Fruit fly (Drosophila melanogaster): Measurements from ENCODE around the gene CG6462.

CG6462 gene

dm6 chr3L:6074975-6075692, 38.2 kb downstream of the CG6462 start, which contains the start of the genes CG13295 and CG6610 (continued):
- TF ChIP-seq CG2199 (GFP tag; IDR thresholded peaks at IDR 0.05) (no peak), CG31365 (tag; optimal IDR thresholded peaks at IDR 0.05) (no peak), gsb-n (tag; optimal IDR thresholded peaks at IDR 0.05) (peak; percentile 11), trem (tag; optimal IDR thresholded peaks at IDR 0.05) (peak; percentile 58), toy (GFP tag; IDR thresholded peaks at IDR 0.05) (no peak), Mrtf (GFP tag; IDR thresholded peaks at IDR 0.05) (peak; percentile 55; the same call in 1 of the 3 replicates), TFAM (GFP tag; optimal IDR thresholded peaks at IDR 0.05) (no peak), CG17612 (GFP tag; IDR thresholded peaks at IDR 0.05) (no peak), psq (GFP tag; optimal IDR thresholded peaks at IDR 0.05) (no peak), p53 (GFP tag; optimal IDR thresholded peaks at IDR 0.05) (no peak), CG43689 (GFP tag; IDR thresholded peaks at IDR 0.05) (no peak), YL-1 (GFP tag; optimal IDR thresholded peaks at IDR 0.05) (peak; percentile 46), jing (GFP tag; optimal IDR thresholded peaks at IDR 0.05) (no peak), Kr (GFP tag; optimal IDR thresholded peaks at IDR 0.05) (no peak), CG17385 (GFP tag; optimal IDR thresholded peaks at IDR 0.05) (peak; percentile 55), gt (GFP tag; IDR thresholded peaks at IDR 0.05) (no peak), Rx (GFP tag; IDR thresholded peaks at IDR 0.05) (0 out of 2 replicates have a peak, but pooled peaks have one; percentile 12), Ada2b (GFP tag; IDR thresholded peaks at IDR 0.05) (no peak), CG10979 (tag; optimal IDR thresholded peaks at IDR 0.05) (peak; percentile 55), Neu2 (GFP tag; optimal IDR thresholded peaks at IDR 0.05; ENCODE audit: borderline replicate concordance) (no peak), HmgD (GFP tag; optimal IDR thresholded peaks at IDR 0.05) (no peak), CoRest (tag; optimal IDR thresholded peaks at IDR 0.05) (peak; percentile 83), bowl (GFP tag; IDR thresholded peaks at IDR 0.05) (no peak), CG13424 (tag; optimal IDR thresholded peaks at IDR 0.05) (peak; percentile 73), CG5953 (GFP tag; IDR thresholded peaks at IDR 0.05) (no peak), Dip2 (GFP tag; IDR thresholded peaks at IDR 0.05) (no peak), Med (GFP tag) (peak; percentile 86), dimm (GFP tag; IDR thresholded peaks at IDR 0.05) (no peak), nmo (GFP tag; optimal IDR thresholded peaks at IDR 0.05) (peak; percentile 84), so (GFP tag; IDR thresholded peaks at IDR 0.05) (no peak), gcm2 (GFP tag; optimal IDR thresholded peaks at IDR 0.05) (peak; percentile 24), CG10565 (GFP tag; optimal IDR thresholded peaks at IDR 0.05) (no peak), seq (GFP tag; IDR thresholded peaks at IDR 0.05) (no peak), mam (GFP tag; optimal IDR thresholded peaks at IDR 0.05) (peak; percentile 67), CG17568 (GFP tag; optimal IDR thresholded peaks at IDR 0.05) (no peak), CG11093 (GFP tag; IDR thresholded peaks at IDR 0.05) (no peak), ab (GFP tag; optimal IDR thresholded peaks at IDR 0.05) (no peak), lmd (GFP tag; IDR thresholded peaks at IDR 0.05) (peak; percentile 58; the same call in 1 of the 2 replicates), tna (GFP tag; IDR thresholded peaks at IDR 0.05; ENCODE audit: partially characterized antibody) (no peak), CG9215 (GFP tag; IDR thresholded peaks at IDR 0.05) (peak; percentile 66), CG16813 (GFP tag; IDR thresholded peaks at IDR 0.05; ENCODE audit: partially characterized antibody) (no peak), CG32532 (GFP tag; IDR thresholded peaks at IDR 0.05) (peak; percentile 65), CTCF (GFP tag; optimal IDR thresholded peaks at IDR 0.05) (no peak), CG3163 (GFP tag; optimal IDR thresholded peaks at IDR 0.05) (no peak), CG1024 (GFP tag; IDR thresholded peaks at IDR 0.05) (no peak), Xbp1 (GFP tag; optimal IDR thresholded peaks at IDR 0.05) (peak; percentile 65), vnd (GFP tag; IDR thresholded peaks at IDR 0.05; ENCODE audit: partially characterized antibody) (no peak), CG3726 (GFP tag; IDR thresholded peaks at IDR 0.05) (no peak), ERR (GFP tag; optimal IDR thresholded peaks at IDR 0.05) (no peak), CG3847 (GFP tag; IDR thresholded peaks at IDR 0.05) (peak; percentile 71), Sry-δ (GFP tag; optimal IDR thresholded peaks at IDR 0.05) (peak; percentile 22), CG12744 (GFP tag; optimal IDR thresholded peaks at IDR 0.05) (peak; percentile 17)
